Worm (Caenorhabditis elegans): Measurements from ENCODE around the gene dct-19.

The dct-19 gene

ce11 chrIV:12896371-12896882 lies 46.3 kb upstream of the dct-19 start, which contains the start of gene K08D8.7:
Gene K08D8.7 (plus strand): TSS chrIV:12896832.
- TF ChIP-seq ZK185.1 (tag; optimal IDR thresholded peaks at IDR 0.05; ENCODE audit: poor library complexity, severe bottlenecking) (no peak), ceh-100 (GFP tag; IDR thresholded peaks at IDR 0.05) (no peak), sea-2 (GFP tag; IDR thresholded peaks at IDR 0.05) (no peak), dpff-1 (tag; optimal IDR thresholded peaks at IDR 0.05) (no peak), nhr-80 (tag; optimal IDR thresholded peaks at IDR 0.05) (peak; percentile 21)

ce11 chrIV:12897146-12897545 lies 45.6 kb upstream of the dct-19 start:
- no peak for TF ChIP-seq ztf-18 (tag; optimal IDR thresholded peaks at IDR 0.05)
- peak; percentile 57; the same call in 1 of the 2 replicates for TF ChIP-seq cebp-1 (GFP tag; IDR thresholded peaks at IDR 0.05)
- TF ChIP-seq cebp-1 (tag; optimal IDR thresholded peaks at IDR 0.05): peak; percentile 79

ce11 chrIV:12898823-12899222 lies 43.9 kb upstream of the dct-19 start:
- no peak for TF ChIP-seq cebp-1 (GFP tag; IDR thresholded peaks at IDR 0.05)
- TF ChIP-seq cebp-1 (tag; optimal IDR thresholded peaks at IDR 0.05): peak; percentile 37
- TF ChIP-seq hsf-1 (GFP tag; IDR thresholded peaks at IDR 0.05): no peak

- TF ChIP-seq D2030.7 (GFP tag; IDR thresholded peaks at IDR 0.05) (no peak), F57A8.1 (GFP tag; optimal IDR thresholded peaks at IDR 0.05) (no peak), attf-6 (GFP tag; IDR thresholded peaks at IDR 0.05) (no peak), madf-10 (tag; optimal IDR thresholded peaks at IDR 0.05) (no peak), ztf-3 (GFP tag; optimal IDR thresholded peaks at IDR 0.05) (no peak), zfh-2 (GFP tag; conservative IDR thresholded peaks at IDR 0.05) (no peak), C17E4.6 (GFP tag; IDR thresholded peaks at IDR 0.05) (no peak), rpc-1 (optimal IDR thresholded peaks at IDR 0.05) (no peak), rpc-1 (tag; optimal IDR thresholded peaks at IDR 0.05) (no peak), Y79H2A.3 (GFP tag; conservative IDR thresholded peaks at IDR 0.05) (no peak), madf-8 (GFP tag; conservative IDR thresholded peaks at IDR 0.05) (no peak), Y53F4B.3 (GFP tag; IDR thresholded peaks at IDR 0.05) (no peak), lsy-27 (tag; optimal IDR thresholded peaks at IDR 0.05; ENCODE audit: borderline replicate concordance, insufficient read depth) (no peak), F52B5.7 (tag; optimal IDR thresholded peaks at IDR 0.05) (no peak), tlf-1 (GFP tag; optimal IDR thresholded peaks at IDR 0.05) (no peak), lin-26 (GFP tag; IDR thresholded peaks at IDR 0.05) (no peak), ZK185.1 (tag; optimal IDR thresholded peaks at IDR 0.05; ENCODE audit: poor library complexity, severe bottlenecking) (no peak), hsf-1 (GFP tag; IDR thresholded peaks at IDR 0.05) (no peak), egrh-3 (GFP tag; IDR thresholded peaks at IDR 0.05) (no peak)
Measured at ce11 chrIV:12899392-12899791, 43.3 kb upstream of the dct-19 start, which contains the start of gene K08D8.9. Gene K08D8.9 (plus strand): TSS chrIV:12899692.

ce11 chrIV:12900267-12900666 lies 42.5 kb upstream of the dct-19 start, which contains the start of gene K08D8.10:
Gene K08D8.10 (plus strand): TSS chrIV:12900567.
- TF ChIP-seq lin-54 (GFP tag; optimal IDR thresholded peaks at IDR 0.05) (no peak), dox-1 (GFP tag; IDR thresholded peaks at IDR 0.05) (no peak), C17E4.6 (GFP tag; IDR thresholded peaks at IDR 0.05) (no peak), pha-4 (tag; optimal IDR thresholded peaks at IDR 0.05) (no peak), K12H6.12 (tag; optimal IDR thresholded peaks at IDR 0.05) (no peak), egl-18 (GFP tag; IDR thresholded peaks at IDR 0.05) (no peak), B0035.1 (tag; optimal IDR thresholded peaks at IDR 0.05) (no peak), unc-62 (GFP tag; optimal IDR thresholded peaks at IDR 0.05) (no peak), nhr-120 (GFP tag; IDR thresholded peaks at IDR 0.05) (no peak), F23B12.7 (tag; optimal IDR thresholded peaks at IDR 0.05; ENCODE audit: insufficient read depth) (no peak), ztf-3 (GFP tag; optimal IDR thresholded peaks at IDR 0.05) (no peak), Y53G8AR.9 (GFP tag; conservative IDR thresholded peaks at IDR 0.05) (no peak), aptf-3 (GFP tag; IDR thresholded peaks at IDR 0.05) (no peak), rec-8 (tag; optimal IDR thresholded peaks at IDR 0.05) (no peak), B0336.3 (GFP tag; IDR thresholded peaks at IDR 0.05) (no peak), hmg-20 (GFP tag; IDR thresholded peaks at IDR 0.05) (no peak), ZK185.1 (tag; optimal IDR thresholded peaks at IDR 0.05; ENCODE audit: poor library complexity, severe bottlenecking) (no peak)

Measured in whole organism, young adult.